Fruit fly (Drosophila melanogaster) whole organism, embryonic: ENCODE measurements around the gene Rrp46.

Source experiments
- CG16813 ChIP-seq: fragments of 200-800 bp; sonication (Bioruptor generic); IDR thresholded peaks from 3 replicates; pipeline ENCODE4 v1.3.6; 2022; ENCODE audit warnings: missing biosample characterization, missing genetic modification characterization; ENCODE audit not compliant: partially characterized antibody
- abd-A ChIP-seq: fragments of 200-800 bp; sonication (Bioruptor generic); optimal IDR thresholded peaks from 3 replicates; lab custom pipeline; 2019; ENCODE audit warnings: missing biosample characterization, mild to moderate bottlenecking, missing genetic modification characterization, moderate library complexity
- nmo ChIP-seq: fragments of 200-800 bp; sonication (Bioruptor generic); optimal IDR thresholded peaks from 2 replicates; lab custom pipeline; 2018; ENCODE audit warnings: missing biosample characterization, mild to moderate bottlenecking, missing genetic modification characterization, moderate library complexity

Rrp46 gene

DNA sequence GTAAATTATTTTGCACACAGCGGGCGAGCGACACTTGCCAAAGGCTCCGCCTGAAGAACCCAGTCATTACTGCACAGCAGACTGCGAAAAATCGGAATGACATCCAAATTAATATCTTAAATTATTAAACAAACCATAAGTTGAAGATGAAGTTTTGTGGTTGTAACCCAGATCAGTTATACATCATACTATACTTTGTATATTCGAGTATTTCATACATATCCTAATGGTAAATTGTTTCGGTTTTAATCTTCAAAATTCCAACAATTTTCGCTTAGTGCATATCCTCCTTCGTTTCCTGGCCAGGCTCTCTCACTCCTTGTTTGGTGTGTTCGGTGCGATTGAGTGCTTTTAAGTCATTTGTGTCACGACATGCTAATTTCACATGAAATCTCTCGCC is 50.4 kb downstream of the Rrp46 start:
- TF ChIP-seq CG16813 (GFP tag; lab: Robert Waterston, UW) (no peak), abd-A (no peak), nmo (GFP tag; lab: Kevin White, UChicago) (no peak)
